Worm (Caenorhabditis elegans): ENCODE measurements around the gene C01B10.3.

C01B10.3 gene

DNA sequence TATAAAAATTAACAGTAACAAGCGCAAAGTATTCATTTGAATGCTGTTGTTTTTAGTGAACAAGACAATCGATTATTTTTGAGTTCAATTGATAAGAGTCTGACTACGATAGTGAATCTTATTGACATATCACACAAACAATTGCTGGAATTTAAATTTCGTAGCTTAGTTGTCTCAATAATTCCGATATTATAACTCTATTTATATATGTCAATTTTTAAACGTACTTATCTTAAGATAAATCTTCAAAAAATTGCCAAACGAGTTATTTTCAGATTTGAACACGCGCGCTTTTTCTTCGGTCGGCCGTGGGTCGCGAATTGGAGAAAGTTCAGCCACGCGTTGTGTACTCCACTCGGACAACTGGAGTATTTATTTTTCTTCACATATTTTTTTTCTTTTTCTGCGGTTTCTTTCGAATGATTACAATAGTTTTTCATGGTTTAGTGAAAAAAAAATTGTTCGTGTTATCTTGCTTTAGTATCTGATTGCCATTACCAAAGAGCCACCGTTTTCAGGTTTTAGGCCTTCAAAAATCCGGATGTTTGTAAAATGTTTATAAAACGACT is 10.6 kb upstream of the C01B10.3 start, which contains the start of the genes cest-5.1 and C01B10.9 (continued):
- 0 out of 2 replicates have a peak, but pooled peaks have one; percentile 47 for TF ChIP-seq F39B2.1 (GFP tag; IDR thresholded peaks at IDR 0.05)
- peak; percentile 58; the same call in 1 of the 2 replicates for TF ChIP-seq attf-3 (GFP tag; conservative IDR thresholded peaks at IDR 0.05)
- peak; percentile 40 for TF ChIP-seq snpc-4 (GFP tag; optimal IDR thresholded peaks at IDR 0.05)
- TF ChIP-seq snpc-4 (tag; optimal IDR thresholded peaks at IDR 0.05) = peak; percentile 50 to 84 (median 73)
- peak; percentile 90 for TF ChIP-seq lin-54 (GFP tag; optimal IDR thresholded peaks at IDR 0.05)
- no peak for TF ChIP-seq ama-1 (optimal IDR thresholded peaks at IDR 0.05)
- TF ChIP-seq ama-1 (GFP tag; optimal IDR thresholded peaks at IDR 0.05) = no peak
- peak; percentile 60 for TF ChIP-seq ceh-27 (GFP tag; optimal IDR thresholded peaks at IDR 0.05)
- TF ChIP-seq nhr-90 (tag; optimal IDR thresholded peaks at IDR 0.05) = no peak
- no peak for TF ChIP-seq chd-7 (tag; optimal IDR thresholded peaks at IDR 0.05)
- peak; percentile 15 for TF ChIP-seq nhr-80 (tag; optimal IDR thresholded peaks at IDR 0.05)
- TF ChIP-seq efl-1 (GFP tag; optimal IDR thresholded peaks at IDR 0.05) = peak; percentile 72
- TF ChIP-seq lin-40 (tag; optimal IDR thresholded peaks at IDR 0.05) = peak; percentile 45
- TF ChIP-seq madf-3 (GFP tag; IDR thresholded peaks at IDR 0.05) = no peak
- TF ChIP-seq attf-6 (GFP tag; IDR thresholded peaks at IDR 0.05) = peak; percentile 53; the same call in 1 of the 2 replicates
- 0 out of 2 replicates have a peak, but pooled peaks have one; percentile 44 for TF ChIP-seq rcor-1 (GFP tag; IDR thresholded peaks at IDR 0.05)

DNA sequence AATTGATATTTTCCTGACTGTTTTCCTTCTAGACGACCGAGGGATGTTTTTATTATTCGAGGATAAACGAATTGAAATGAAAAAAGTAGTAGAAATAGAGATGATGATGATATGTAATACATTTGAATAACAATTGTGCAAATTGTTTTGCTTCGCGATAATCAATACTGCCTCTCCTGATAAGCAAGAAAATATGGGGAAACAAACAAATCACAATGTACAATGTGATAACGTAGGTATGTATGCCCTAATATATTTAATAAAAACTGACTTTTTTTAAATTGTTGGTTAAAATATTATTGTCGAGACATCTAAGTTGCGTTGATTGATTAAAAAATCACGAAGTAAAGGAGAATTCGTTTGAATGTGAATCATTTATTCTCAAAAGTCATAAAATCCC is 6.6 kb upstream of the C01B10.3 start, which contains the start of gene cest-5.2:
TSS of gene cest-5.2 (minus strand) at position 128 of the 400 bp plus-strand sequence.
- TF ChIP-seq nhr-80 (tag; optimal IDR thresholded peaks at IDR 0.05) = peak; percentile 19
- TF ChIP-seq Y53G8AR.9 (GFP tag; conservative IDR thresholded peaks at IDR 0.05) = no peak

DNA sequence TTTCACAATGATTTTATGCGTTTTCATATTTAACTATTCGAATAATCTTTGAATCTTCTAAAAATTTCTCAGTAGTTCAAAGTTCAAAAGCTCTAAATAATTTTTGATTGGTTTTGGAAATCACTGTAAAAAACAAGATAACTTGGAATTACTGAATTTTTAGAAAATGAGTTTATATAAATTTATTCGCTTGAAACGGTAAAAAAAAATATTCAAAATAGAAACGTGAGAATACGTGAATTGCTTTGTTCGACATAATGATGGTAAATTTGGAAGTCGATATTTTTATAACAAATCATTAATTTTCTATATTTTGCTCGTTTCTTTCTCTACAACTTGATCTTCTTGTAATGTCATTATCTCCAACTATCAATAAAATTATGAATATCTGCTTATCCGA is 2.2 kb upstream of the C01B10.3 start, which contains the start of gene C01B10.44:
TSS of gene C01B10.44 (plus strand) at position 301 of the 400 bp plus-strand sequence.
- TF ChIP-seq F33H1.4 (GFP tag; IDR thresholded peaks at IDR 0.05) (no peak), let-526 (GFP tag; IDR thresholded peaks at IDR 0.05) (no peak), snpc-4 (GFP tag; optimal IDR thresholded peaks at IDR 0.05) (no peak), snpc-4 (tag; optimal IDR thresholded peaks at IDR 0.05) (no peak)

DNA sequence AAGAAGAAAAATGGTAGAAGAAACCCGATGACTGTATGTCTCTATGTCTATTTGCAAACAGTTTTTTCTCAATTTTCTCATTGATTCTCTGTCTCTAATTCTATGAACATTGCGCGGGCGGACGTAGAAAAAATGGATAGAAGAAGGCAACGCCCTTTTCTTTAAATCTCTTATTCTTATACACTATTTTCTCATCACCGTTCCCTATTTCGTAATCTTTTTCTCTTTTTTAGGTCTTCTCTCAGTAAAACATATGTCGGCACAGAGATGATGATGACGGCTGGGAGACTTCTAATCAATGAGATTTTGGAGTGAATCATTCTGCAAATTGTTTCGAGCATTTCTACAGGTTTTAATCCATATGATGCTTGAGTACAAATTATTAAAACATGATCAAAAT is 990 bp upstream of the C01B10.3 start:
- TF ChIP-seq unc-130 (GFP tag; optimal IDR thresholded peaks at IDR 0.05) (no peak), cebp-1 (GFP tag; IDR thresholded peaks at IDR 0.05) (peak; percentile 70), cebp-1 (tag; optimal IDR thresholded peaks at IDR 0.05) (peak; percentile 89), F57C9.4 (tag; optimal IDR thresholded peaks at IDR 0.05) (no peak), rec-8 (tag; optimal IDR thresholded peaks at IDR 0.05) (no peak), somi-1 (GFP tag; optimal IDR thresholded peaks at IDR 0.05) (peak; percentile 4)

DNA sequence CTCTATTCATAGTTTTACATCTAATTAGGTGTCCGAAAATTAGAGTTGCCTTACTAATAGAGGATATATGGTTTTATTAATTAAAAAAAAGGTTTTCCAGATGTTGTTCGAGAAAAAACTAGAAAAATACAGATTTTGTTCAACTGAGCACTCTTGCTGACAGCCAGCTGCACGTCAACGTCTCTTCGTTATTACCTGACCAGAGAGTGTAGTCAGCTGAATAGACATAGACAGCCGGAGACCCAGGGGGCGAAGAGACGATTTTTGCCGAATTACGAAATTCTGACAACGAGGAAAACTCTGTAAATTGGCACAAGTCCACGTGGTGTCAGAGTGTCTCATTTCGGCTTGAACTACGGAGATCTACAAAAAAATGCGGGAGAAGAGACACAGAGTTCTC is 2.5 kb downstream of the C01B10.3 start:
- TF ChIP-seq nhr-80 (tag; optimal IDR thresholded peaks at IDR 0.05) = peak; percentile 27
- peak; percentile 83 for TF ChIP-seq cebp-1 (GFP tag; IDR thresholded peaks at IDR 0.05)
- TF ChIP-seq cebp-1 (tag; optimal IDR thresholded peaks at IDR 0.05) = peak; percentile 95
- TF ChIP-seq nhr-90 (tag; optimal IDR thresholded peaks at IDR 0.05) = no peak
- TF ChIP-seq madf-3 (GFP tag; IDR thresholded peaks at IDR 0.05) = no peak
- peak; percentile 0 for TF ChIP-seq ztf-18 (tag; optimal IDR thresholded peaks at IDR 0.05)
- TF ChIP-seq lin-54 (GFP tag; optimal IDR thresholded peaks at IDR 0.05) = no peak
- TF ChIP-seq hmg-1.2 (GFP tag; IDR thresholded peaks at IDR 0.05) = peak; percentile 52; the same call in 1 of the 2 replicates
- TF ChIP-seq lin-40 (tag; optimal IDR thresholded peaks at IDR 0.05) = peak; percentile 3
- TF ChIP-seq aptf-2 (GFP tag; conservative IDR thresholded peaks at IDR 0.05) = no peak
- peak; percentile 81 for TF ChIP-seq attf-5 (GFP tag; optimal IDR thresholded peaks at IDR 0.05)

DNA sequence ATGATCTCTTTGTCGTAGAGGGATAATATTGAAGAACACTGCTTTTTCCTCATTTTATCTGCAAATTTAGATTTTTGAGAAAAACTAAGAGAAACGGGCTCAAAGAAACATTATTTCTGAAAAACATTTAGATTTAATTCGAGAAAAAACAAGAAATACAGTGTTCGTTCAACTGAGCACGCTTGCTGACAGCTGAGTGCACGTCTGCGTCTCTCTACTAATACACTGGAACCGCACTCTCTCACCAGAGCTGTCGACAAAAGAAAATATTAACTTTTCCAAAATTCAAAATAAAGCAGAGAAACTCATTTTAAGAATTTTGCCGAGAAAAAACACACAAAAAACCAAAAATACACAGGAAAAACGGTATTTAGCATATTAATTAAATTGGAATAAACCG is 7.9 kb downstream of the C01B10.3 start, which contains the start of gene drh-1:
TSS of gene drh-1 (minus strand) at position 58 of the 400 bp plus-strand sequence.
- no peak for TF ChIP-seq xnd-1 (tag; optimal IDR thresholded peaks at IDR 0.05)
- no peak for TF ChIP-seq F37B4.10 (GFP tag; IDR thresholded peaks at IDR 0.05)
- no peak for TF ChIP-seq ccch-3 (GFP tag; optimal IDR thresholded peaks at IDR 0.05)
- no peak for TF ChIP-seq akir-1 (GFP tag; optimal IDR thresholded peaks at IDR 0.05)
- TF ChIP-seq snpc-4 (GFP tag; optimal IDR thresholded peaks at IDR 0.05) = no peak
- TF ChIP-seq snpc-4 (tag; optimal IDR thresholded peaks at IDR 0.05) = peak in 3 of 4 experiments; percentile 67 to 82 (median 74)
- TF ChIP-seq F10E7.11 (tag; optimal IDR thresholded peaks at IDR 0.05) = no peak
- TF ChIP-seq nhr-90 (tag; optimal IDR thresholded peaks at IDR 0.05) = no peak
- TF ChIP-seq F39B2.1 (GFP tag; IDR thresholded peaks at IDR 0.05) = no peak
- TF ChIP-seq mcd-1 (GFP tag; IDR thresholded peaks at IDR 0.05) = peak; percentile 51; the same call in 1 of the 2 replicates
- no peak for TF ChIP-seq madf-3 (GFP tag; IDR thresholded peaks at IDR 0.05)
- no peak for TF ChIP-seq dpl-1 (GFP tag; optimal IDR thresholded peaks at IDR 0.05)
- TF ChIP-seq nhr-120 (GFP tag; IDR thresholded peaks at IDR 0.05) = no peak
- TF ChIP-seq K11D2.4 (GFP tag; IDR thresholded peaks at IDR 0.05) = no peak
- TF ChIP-seq ztf-6 (GFP tag; IDR thresholded peaks at IDR 0.05) = no peak
- peak; percentile 100 for TF ChIP-seq hmg-1.2 (GFP tag; IDR thresholded peaks at IDR 0.05)

Measured in whole organism, young adult.